Fruit fly (Drosophila melanogaster): ENCODE results near the gene daw.

daw gene

DNA sequence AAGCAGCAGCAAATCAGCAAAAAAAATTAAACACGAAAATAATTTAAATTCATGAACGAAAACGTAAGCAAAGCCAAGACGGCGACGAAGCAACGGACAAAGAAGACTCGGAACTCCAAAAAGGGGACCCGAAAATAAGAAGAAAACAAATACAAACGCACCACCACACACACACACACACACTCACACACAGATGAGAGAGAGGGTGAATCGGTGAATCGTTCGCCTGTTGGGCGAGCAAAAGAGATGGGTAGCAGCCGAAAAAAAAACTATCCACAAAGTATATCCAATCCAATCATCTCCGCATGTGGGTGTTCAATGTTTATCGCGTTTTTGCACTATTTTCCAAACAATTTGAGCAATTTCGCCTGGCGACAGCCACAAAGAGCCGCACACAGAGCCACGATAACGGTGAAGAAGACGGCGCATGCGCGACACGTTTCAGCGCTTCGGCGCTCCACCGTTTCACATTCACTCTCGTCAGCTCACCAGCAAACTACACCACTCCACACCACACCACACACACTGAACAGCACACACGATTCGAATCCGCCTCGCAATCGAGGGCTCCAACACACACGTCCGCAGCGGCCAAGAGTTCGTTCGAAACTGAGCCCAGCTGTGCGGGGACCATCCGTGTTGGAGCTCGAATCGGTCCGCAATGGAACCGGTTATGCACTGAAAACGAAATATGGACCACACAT lies 24.7 kb downstream of the daw start, which contains the start of gene Duox (continued):
- TF ChIP-seq Bgb (GFP tag; IDR thresholded peaks at IDR 0.05; ENCODE audit: partially characterized antibody) (peak; percentile 21; the same call in 1 of the 2 replicates), gsb (GFP tag; IDR thresholded peaks at IDR 0.05) (no peak), crol (GFP tag; IDR thresholded peaks at IDR 0.05) (peak; percentile 46; the same call in 1 of the 2 replicates), CG12299 (tag; optimal IDR thresholded peaks at IDR 0.05) (no peak), ken (GFP tag; IDR thresholded peaks at IDR 0.05) (no peak), Opbp (GFP tag; IDR thresholded peaks at IDR 0.05; ENCODE audit: partially characterized antibody) (peak; percentile 48; the same call in 1 of the 3 replicates), dimm (GFP tag; IDR thresholded peaks at IDR 0.05) (no peak), CG6175 (GFP tag; IDR thresholded peaks at IDR 0.05) (no peak), zen2 (GFP tag; IDR thresholded peaks at IDR 0.05; ENCODE audit: partially characterized antibody) (peak; percentile 35; the same call in 2 of the 3 replicates), CG2199 (GFP tag; IDR thresholded peaks at IDR 0.05) (no peak), Aef1 (GFP tag; IDR thresholded peaks at IDR 0.05) (no peak), CG17568 (GFP tag; optimal IDR thresholded peaks at IDR 0.05) (no peak), CG12744 (GFP tag; optimal IDR thresholded peaks at IDR 0.05) (no peak), HLHmδ (GFP tag; optimal IDR thresholded peaks at IDR 0.05) (peak; percentile 84), slp2 (GFP tag; optimal IDR thresholded peaks at IDR 0.05) (no peak), lilli (GFP tag; optimal IDR thresholded peaks at IDR 0.05) (no peak), CG7357 (GFP tag; IDR thresholded peaks at IDR 0.05) (no peak), fd102C (GFP tag; optimal IDR thresholded peaks at IDR 0.05) (no peak), Ravus (GFP tag; IDR thresholded peaks at IDR 0.05) (no peak), Gsc (GFP tag; IDR thresholded peaks at IDR 0.05) (no peak), klu (GFP tag; IDR thresholded peaks at IDR 0.05) (no peak), fd96Cb (tag; optimal IDR thresholded peaks at IDR 0.05) (no peak), CG4424 (GFP tag; optimal IDR thresholded peaks at IDR 0.05) (no peak), tgo (GFP tag; IDR thresholded peaks at IDR 0.05) (no peak), unc-4 (GFP tag; IDR thresholded peaks at IDR 0.05; ENCODE audit: partially characterized antibody) (0 out of 2 replicates have a peak, but pooled peaks have one; percentile 18), pros (GFP tag; optimal IDR thresholded peaks at IDR 0.05) (no peak), vvl (GFP tag; IDR thresholded peaks at IDR 0.05) (no peak), HLH3B (GFP tag; IDR thresholded peaks at IDR 0.05) (no peak), CG17361 (GFP tag; IDR thresholded peaks at IDR 0.05) (no peak), CG8388 (GFP tag; optimal IDR thresholded peaks at IDR 0.05) (no peak), Trl (optimal IDR thresholded peaks at IDR 0.05) (peak; percentile 10 to 42), Trl (GFP tag; optimal IDR thresholded peaks at IDR 0.05) (no peak), nmo (GFP tag; optimal IDR thresholded peaks at IDR 0.05) (no peak), CG12942 (GFP tag; optimal IDR thresholded peaks at IDR 0.05) (no peak), row (GFP tag; IDR thresholded peaks at IDR 0.05) (no peak), Chrac-16 (GFP tag; optimal IDR thresholded peaks at IDR 0.05) (no peak), bbx (GFP tag; IDR thresholded peaks at IDR 0.05; ENCODE audit: partially characterized antibody) (0 out of 2 replicates have a peak, but pooled peaks have one; percentile 10), CG11247 (GFP tag; IDR thresholded peaks at IDR 0.05) (no peak), repo (GFP tag; optimal IDR thresholded peaks at IDR 0.05) (no peak), dmrt99B (tag; optimal IDR thresholded peaks at IDR 0.05) (no peak), caup (GFP tag; optimal IDR thresholded peaks at IDR 0.05; ENCODE audit: severe bottlenecking) (no peak), CG11456 (GFP tag; IDR thresholded peaks at IDR 0.05) (0 out of 3 replicates have a peak, but pooled peaks have one; percentile 3), CG8290 (GFP tag; optimal IDR thresholded peaks at IDR 0.05) (no peak), CG8290 (tag; optimal IDR thresholded peaks at IDR 0.05) (peak in 1 of 2 experiments; percentile 54), gcm (GFP tag; optimal IDR thresholded peaks at IDR 0.05) (no peak), CG34224 (GFP tag; IDR thresholded peaks at IDR 0.05; ENCODE audit: partially characterized antibody) (0 out of 3 replicates have a peak, but pooled peaks have one; percentile 15), cas (GFP tag; IDR thresholded peaks at IDR 0.05) (no peak), aop (GFP tag; IDR thresholded peaks at IDR 0.05) (0 out of 2 replicates have a peak, but pooled peaks have one; percentile 11), ewg (GFP tag; optimal IDR thresholded peaks at IDR 0.05) (no peak), ato (GFP tag; IDR thresholded peaks at IDR 0.05; ENCODE audit: partially characterized antibody) (no peak), br (optimal IDR thresholded peaks at IDR 0.05) (no peak)

Measured in whole organism, embryonic.